Worm (Caenorhabditis elegans): ENCODE results near the gene glt-3.

Gene glt-3

DNA sequence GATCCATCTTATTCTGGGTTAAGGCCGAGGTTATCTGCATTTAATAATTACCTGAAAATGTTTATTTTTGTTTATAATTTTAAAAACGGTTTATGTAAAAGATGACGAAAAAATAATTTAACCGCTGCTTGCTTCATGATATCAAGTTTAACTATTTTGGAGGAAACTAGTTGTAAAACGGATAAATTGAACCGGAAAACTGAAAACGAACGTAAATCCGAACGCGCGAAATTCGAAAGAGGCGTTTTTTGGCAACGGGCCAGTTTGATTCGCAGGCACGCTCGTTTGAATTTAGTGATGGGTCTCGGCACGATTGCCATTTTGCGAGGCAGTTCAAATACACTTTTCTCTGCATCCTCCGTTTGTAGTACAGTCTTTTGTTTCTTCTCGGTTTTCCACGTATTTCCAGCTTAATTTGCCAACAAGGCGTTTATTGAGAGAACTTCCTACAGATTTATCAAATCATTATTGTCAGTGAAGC is 1.1 kb upstream of the glt-3 start, which contains the start of the genes gtbp-1 and K08F4.3 (continued):
- TF ChIP-seq tlf-1 (GFP tag; optimal IDR thresholded peaks at IDR 0.05): no peak
- no peak for TF ChIP-seq aptf-3 (GFP tag; IDR thresholded peaks at IDR 0.05)
- no peak for TF ChIP-seq rec-8 (tag; optimal IDR thresholded peaks at IDR 0.05)
- no peak for TF ChIP-seq B0336.3 (GFP tag; IDR thresholded peaks at IDR 0.05)
- no peak for TF ChIP-seq T07F8.4 (tag; optimal IDR thresholded peaks at IDR 0.05)
- no peak for TF ChIP-seq lsy-27 (tag; optimal IDR thresholded peaks at IDR 0.05; ENCODE audit: borderline replicate concordance, insufficient read depth)
- TF ChIP-seq nhr-27 (tag; optimal IDR thresholded peaks at IDR 0.05): no peak
- no peak for TF ChIP-seq dpff-1 (tag; optimal IDR thresholded peaks at IDR 0.05)
- TF ChIP-seq F39B2.1 (GFP tag; IDR thresholded peaks at IDR 0.05): no peak
- TF ChIP-seq Y79H2A.3 (GFP tag; conservative IDR thresholded peaks at IDR 0.05): no peak
- peak; percentile 33 for TF ChIP-seq him-1 (tag; optimal IDR thresholded peaks at IDR 0.05)
- peak; percentile 41; the same call in 1 of the 2 replicates for TF ChIP-seq rcor-1 (GFP tag; IDR thresholded peaks at IDR 0.05)
- TF ChIP-seq ceh-58 (GFP tag; IDR thresholded peaks at IDR 0.05): no peak
- peak; percentile 94 for TF ChIP-seq lin-54 (GFP tag; optimal IDR thresholded peaks at IDR 0.05)
- TF ChIP-seq nhr-179 (tag; optimal IDR thresholded peaks at IDR 0.05): no peak

DNA sequence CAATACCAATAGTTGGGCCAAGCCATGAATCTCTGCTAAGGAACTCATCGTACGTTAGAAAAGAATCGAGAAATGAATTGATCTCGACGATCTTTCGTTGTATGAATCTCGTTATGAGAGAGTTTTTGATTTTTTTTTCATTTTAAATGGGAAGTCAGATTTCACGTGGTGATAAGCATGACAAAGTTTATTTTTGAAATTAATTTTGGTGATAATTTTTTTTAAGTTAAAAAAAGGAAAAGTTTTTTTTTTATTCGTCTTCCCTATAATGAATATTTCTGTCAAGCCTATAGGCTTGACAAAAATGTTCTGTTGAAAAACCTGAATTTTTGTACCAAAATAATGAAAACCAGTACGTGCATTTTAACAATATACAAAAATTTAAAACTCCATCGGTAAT is 5.8 kb downstream of the glt-3 start, which contains the start of gene K08F4.5:
K08F4.5 (minus strand) TSS at position 101 of the 400 bp plus-strand sequence.
- no peak for TF ChIP-seq chd-7 (tag; optimal IDR thresholded peaks at IDR 0.05)
- TF ChIP-seq snpc-1.3 (tag; optimal IDR thresholded peaks at IDR 0.05; ENCODE audit: insufficient read depth): no peak
- TF ChIP-seq egl-18 (GFP tag; IDR thresholded peaks at IDR 0.05): no peak
- TF ChIP-seq F57C9.4 (tag; optimal IDR thresholded peaks at IDR 0.05): no peak
- TF ChIP-seq dpl-1 (GFP tag; optimal IDR thresholded peaks at IDR 0.05): no peak
- no peak for TF ChIP-seq zim-3 (tag; optimal IDR thresholded peaks at IDR 0.05)
- no peak for TF ChIP-seq F39B2.1 (GFP tag; IDR thresholded peaks at IDR 0.05)
- TF ChIP-seq somi-1 (GFP tag; optimal IDR thresholded peaks at IDR 0.05): no peak
- TF ChIP-seq ceh-79 (tag; optimal IDR thresholded peaks at IDR 0.05): no peak
- no peak for TF ChIP-seq B0019.2 (GFP tag; conservative IDR thresholded peaks at IDR 0.05)
- no peak for TF ChIP-seq K12H6.12 (tag; optimal IDR thresholded peaks at IDR 0.05)
- TF ChIP-seq lsy-27 (tag; optimal IDR thresholded peaks at IDR 0.05; ENCODE audit: borderline replicate concordance, insufficient read depth): no peak
- no peak for TF ChIP-seq F49E8.2 (tag; optimal IDR thresholded peaks at IDR 0.05; ENCODE audit: insufficient read depth)
- no peak for TF ChIP-seq lag-1 (GFP tag; IDR thresholded peaks at IDR 0.05)
- TF ChIP-seq ccch-3 (GFP tag; optimal IDR thresholded peaks at IDR 0.05): no peak
- no peak for TF ChIP-seq atf-7 (tag; optimal IDR thresholded peaks at IDR 0.05)
- TF ChIP-seq F37B4.10 (GFP tag; IDR thresholded peaks at IDR 0.05): no peak
- no peak for TF ChIP-seq madf-8 (GFP tag; conservative IDR thresholded peaks at IDR 0.05)
- TF ChIP-seq him-1 (tag; optimal IDR thresholded peaks at IDR 0.05): no peak

- no peak for TF ChIP-seq rcor-1 (GFP tag; IDR thresholded peaks at IDR 0.05)
- no peak for TF ChIP-seq B0035.1 (tag; optimal IDR thresholded peaks at IDR 0.05)
- TF ChIP-seq ets-4 (GFP tag; optimal IDR thresholded peaks at IDR 0.05): no peak
Measured at ce11 chrIV:10137804-10138203, 7.7 kb downstream of the glt-3 start, which contains the start of gene K08F4.12. TSS of gene K08F4.12 (plus strand) at chrIV:10138104.

- TF ChIP-seq egl-18 (GFP tag; IDR thresholded peaks at IDR 0.05): no peak
- TF ChIP-seq K11D2.4 (GFP tag; IDR thresholded peaks at IDR 0.05): no peak
- TF ChIP-seq unc-130 (GFP tag; optimal IDR thresholded peaks at IDR 0.05): no peak
- TF ChIP-seq F57C9.4 (tag; optimal IDR thresholded peaks at IDR 0.05): no peak
- no peak for TF ChIP-seq repo-1 (tag; optimal IDR thresholded peaks at IDR 0.05)
- TF ChIP-seq lin-35 (GFP tag; optimal IDR thresholded peaks at IDR 0.05): no peak
- no peak for TF ChIP-seq T07F8.4 (tag; optimal IDR thresholded peaks at IDR 0.05)
- no peak for TF ChIP-seq C06A6.2 (GFP tag; conservative IDR thresholded peaks at IDR 0.05)
- no peak for TF ChIP-seq nfyb-1 (GFP tag; IDR thresholded peaks at IDR 0.05)
Measured at ce11 chrIV:10140143-10140542, 10.1 kb downstream of the glt-3 start, which contains the start of gene gst-3. TSS of gene gst-3 (minus strand) at chrIV:10140243.
